Worm (Caenorhabditis elegans): ENCODE measurements around the gene spsb-1.

Gene spsb-1

DNA sequence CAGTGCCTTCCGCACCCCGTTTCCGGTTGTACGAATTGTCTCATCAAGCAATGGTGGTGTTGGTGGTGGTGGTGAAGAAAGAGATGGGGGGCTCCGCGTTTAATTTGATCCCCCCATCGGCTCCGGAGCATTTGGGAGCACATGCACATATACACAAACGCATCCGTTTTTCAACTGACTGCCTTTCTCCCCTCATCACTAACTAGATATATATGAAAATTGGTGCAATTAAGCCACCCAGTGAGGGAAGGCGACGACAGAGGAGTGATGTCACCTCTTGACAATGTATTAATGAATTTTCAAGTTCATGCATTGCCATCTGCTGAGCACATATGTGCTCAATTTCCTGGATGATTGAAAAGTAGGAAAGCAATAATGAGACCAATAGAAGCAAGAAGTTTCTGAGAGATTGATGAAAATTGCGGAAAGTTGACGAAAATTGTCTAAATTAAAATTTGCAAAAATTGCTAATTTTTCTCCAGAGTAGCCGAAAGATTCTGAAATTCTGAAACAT lies 57.5 kb downstream of the spsb-1 start:
- TF ChIP-seq rnt-1 (tag; optimal IDR thresholded peaks at IDR 0.05) (no peak), fkh-8 (tag; optimal IDR thresholded peaks at IDR 0.05) (no peak), fkh-4 (tag; optimal IDR thresholded peaks at IDR 0.05; ENCODE audit: borderline replicate concordance) (peak; percentile 19), nhr-20 (tag; optimal IDR thresholded peaks at IDR 0.05) (no peak), dsc-1 (tag; optimal IDR thresholded peaks at IDR 0.05) (peak; percentile 52), lin-15B (tag; optimal IDR thresholded peaks at IDR 0.05) (no peak), unc-62 (GFP tag; optimal IDR thresholded peaks at IDR 0.05) (no peak), pax-3 (tag; optimal IDR thresholded peaks at IDR 0.05) (no peak)

- TF ChIP-seq ets-5 (GFP tag; IDR thresholded peaks at IDR 0.05) (no peak), dsc-1 (tag; optimal IDR thresholded peaks at IDR 0.05) (no peak), unc-30 (tag; optimal IDR thresholded peaks at IDR 0.05) (no peak), lin-13 (GFP tag; optimal IDR thresholded peaks at IDR 0.05) (no peak), nhr-20 (tag; optimal IDR thresholded peaks at IDR 0.05) (peak; percentile 8), mab-9 (GFP tag; IDR thresholded peaks at IDR 0.05) (no peak), pqm-1 (tag; optimal IDR thresholded peaks at IDR 0.05) (no peak), ama-1 (optimal IDR thresholded peaks at IDR 0.05) (no peak), dpl-1 (GFP tag; optimal IDR thresholded peaks at IDR 0.05) (peak in 1 of 3 experiments; percentile 20), mdl-1 (tag; optimal IDR thresholded peaks at IDR 0.05) (no peak), nhr-12 (tag; optimal IDR thresholded peaks at IDR 0.05) (no peak), aha-1 (tag; optimal IDR thresholded peaks at IDR 0.05) (no peak), unc-86 (tag; optimal IDR thresholded peaks at IDR 0.05) (peak; percentile 42), zag-1 (tag; optimal IDR thresholded peaks at IDR 0.05) (no peak), alr-1 (tag; optimal IDR thresholded peaks at IDR 0.05; ENCODE audit: borderline replicate concordance) (no peak), isw-1 (GFP tag; IDR thresholded peaks at IDR 0.05) (peak; percentile 8; the same call in 1 of the 2 replicates), C04F5.9 (tag; optimal IDR thresholded peaks at IDR 0.05) (no peak), ceh-8 (GFP tag; optimal IDR thresholded peaks at IDR 0.05) (no peak), egl-13 (tag; optimal IDR thresholded peaks at IDR 0.05) (no peak), lir-3 (tag; optimal IDR thresholded peaks at IDR 0.05; ENCODE audit: poor library complexity) (peak; percentile 61), ceh-88 (GFP tag; IDR thresholded peaks at IDR 0.05) (no peak), nhr-47 (tag; optimal IDR thresholded peaks at IDR 0.05) (peak; percentile 57), skn-1 (tag; optimal IDR thresholded peaks at IDR 0.05) (no peak), fkh-8 (tag; optimal IDR thresholded peaks at IDR 0.05) (peak; percentile 56), pag-3 (tag; optimal IDR thresholded peaks at IDR 0.05; ENCODE audit: borderline replicate concordance, insufficient read depth) (no peak), fos-1 (tag; optimal IDR thresholded peaks at IDR 0.05) (no peak), tbx-2 (tag; optimal IDR thresholded peaks at IDR 0.05) (peak; percentile 24), nhr-19 (GFP tag; conservative IDR thresholded peaks at IDR 0.05) (no peak), unc-130 (tag; optimal IDR thresholded peaks at IDR 0.05) (no peak), sptf-1 (tag; optimal IDR thresholded peaks at IDR 0.05) (no peak), sup-37 (GFP tag; optimal IDR thresholded peaks at IDR 0.05) (no peak), fkh-4 (tag; optimal IDR thresholded peaks at IDR 0.05; ENCODE audit: borderline replicate concordance) (no peak), snu-23 (GFP tag; optimal IDR thresholded peaks at IDR 0.05) (peak; percentile 61), unc-62 (GFP tag; optimal IDR thresholded peaks at IDR 0.05) (no peak), xbp-1 (tag; optimal IDR thresholded peaks at IDR 0.05) (peak; percentile 39), nhr-237 (tag; optimal IDR thresholded peaks at IDR 0.05) (no peak), sox-4 (tag; optimal IDR thresholded peaks at IDR 0.05) (no peak), ceh-90 (tag; optimal IDR thresholded peaks at IDR 0.05) (no peak), nhr-28 (tag; optimal IDR thresholded peaks at IDR 0.05) (no peak), mef-2 (tag; optimal IDR thresholded peaks at IDR 0.05) (no peak), C34B4.2 (tag; optimal IDR thresholded peaks at IDR 0.05) (no peak), ztf-4 (tag; optimal IDR thresholded peaks at IDR 0.05) (no peak), fkh-10 (GFP tag; optimal IDR thresholded peaks at IDR 0.05) (no peak), lin-14 (GFP tag; optimal IDR thresholded peaks at IDR 0.05) (peak; percentile 78), hlh-4 (tag; optimal IDR thresholded peaks at IDR 0.05) (no peak), aly-2 (tag; optimal IDR thresholded peaks at IDR 0.05) (no peak), nhr-90 (tag; optimal IDR thresholded peaks at IDR 0.05; ENCODE audit: poor library complexity) (no peak), Y116A8C.19 (tag; optimal IDR thresholded peaks at IDR 0.05; ENCODE audit: borderline replicate concordance) (no peak)
These were observed 59.3 kb downstream of the spsb-1 start for ce11 chrII:15255801-15256200.

Data from whole organism, L1 larva.